Worm (Caenorhabditis elegans): ENCODE measurements around the gene M163.7.

- no peak for TF ChIP-seq ceh-16 (tag; optimal IDR thresholded peaks at IDR 0.05)
- TF ChIP-seq alr-1 (tag; optimal IDR thresholded peaks at IDR 0.05), result no peak
Measured at ce11 chrX:14435648-14436155, 28.9 kb upstream of the M163.7 start.

Data from whole organism, L2 larva.